Worm (Caenorhabditis elegans) whole organism, midembryonic: ENCODE data around the gene vpat-1.

ENCODE experiments used
- T22C8.4 ChIP-seq: fragments of 200-800 bp; sonication (Bioruptor generic); IDR thresholded peaks from 2 replicates; pipeline ENCODE4 v1.3.6; 2022; ENCODE audit warnings: missing genetic modification characterization, missing compliant biosample characterization
- cog-1 ChIP-seq: sonication (generic microtip); optimal IDR thresholded peaks from 2 replicates; lab custom pipeline; 2016; ENCODE audit warnings: missing genetic modification characterization, missing compliant biosample characterization
- flt-1 ChIP-seq: fragments of 200-800 bp; sonication (Bioruptor generic); IDR thresholded peaks from 2 replicates; pipeline ENCODE4 v1.3.6; 2022; ENCODE audit warnings: missing genetic modification characterization, missing compliant biosample characterization
- klf-2 ChIP-seq: fragments of 200-800 bp; sonication (Bioruptor generic); conservative IDR thresholded peaks from 2 replicates; pipeline ENCODE4 v1.3.6; 2022; ENCODE audit warnings: missing genetic modification reagents, missing genetic modification characterization, missing compliant biosample characterization
- med-1 ChIP-seq: sonication (generic microtip); optimal IDR thresholded peaks from 2 replicates; lab custom pipeline; 2017; ENCODE audit warnings: missing genetic modification characterization, mild to moderate bottlenecking, missing compliant biosample characterization, antibody characterized with exemption, missing genetic modification reagents; ENCODE audit not compliant: insufficient read depth
- ref-1 ChIP-seq: fragments of 200-800 bp; sonication (Bioruptor generic); conservative IDR thresholded peaks from 2 replicates; pipeline ENCODE4 v1.3.6; 2022; ENCODE audit warnings: missing genetic modification reagents, missing genetic modification characterization, missing compliant biosample characterization
- tab-1 ChIP-seq: fragments of 200-800 bp; sonication (Bioruptor generic); IDR thresholded peaks from 2 replicates; pipeline ENCODE4 v1.3.6; 2022; ENCODE audit warnings: missing genetic modification characterization, missing compliant biosample characterization
- ztf-23 ChIP-seq: fragments of 200-800 bp; sonication (Bioruptor generic); IDR thresholded peaks from 2 replicates; pipeline ENCODE4 v1.3.6; 2022; ENCODE audit warnings: missing genetic modification reagents, missing genetic modification characterization, missing compliant biosample characterization
- ztf-29 ChIP-seq: fragments of 200-800 bp; sonication (Bioruptor generic); IDR thresholded peaks from 2 replicates; pipeline ENCODE4 v1.3.6; 2022; ENCODE audit warnings: missing genetic modification reagents, missing genetic modification characterization, missing compliant biosample characterization

vpat-1 gene

DNA sequence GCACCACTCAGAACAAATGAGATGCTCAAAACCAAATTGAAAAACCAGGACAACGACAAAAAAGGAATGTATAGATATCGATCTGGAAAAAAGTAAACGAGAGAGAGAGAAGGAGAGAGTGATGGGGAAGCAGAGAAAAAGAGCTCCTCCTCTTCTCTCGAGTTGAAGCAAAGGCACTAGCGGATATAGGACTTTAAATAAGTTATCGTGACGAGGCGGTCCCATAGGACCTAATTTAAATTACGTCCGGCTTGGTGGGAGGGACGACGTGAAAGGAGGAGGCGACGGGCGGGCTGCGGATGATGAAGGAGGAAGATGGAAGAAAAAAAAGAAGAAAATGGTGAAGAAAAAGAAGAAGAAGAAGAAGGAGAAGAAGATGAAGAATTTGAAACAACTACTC is 27.4 kb downstream of the vpat-1 start:
- TF ChIP-seq med-1 (GFP tag; lab: Kevin White, UChicago): no peak
- no peak for TF ChIP-seq T22C8.4 (GFP tag; lab: Robert Waterston, UW)
- no peak for TF ChIP-seq cog-1 (tag; lab: Kevin White, UChicago)

DNA sequence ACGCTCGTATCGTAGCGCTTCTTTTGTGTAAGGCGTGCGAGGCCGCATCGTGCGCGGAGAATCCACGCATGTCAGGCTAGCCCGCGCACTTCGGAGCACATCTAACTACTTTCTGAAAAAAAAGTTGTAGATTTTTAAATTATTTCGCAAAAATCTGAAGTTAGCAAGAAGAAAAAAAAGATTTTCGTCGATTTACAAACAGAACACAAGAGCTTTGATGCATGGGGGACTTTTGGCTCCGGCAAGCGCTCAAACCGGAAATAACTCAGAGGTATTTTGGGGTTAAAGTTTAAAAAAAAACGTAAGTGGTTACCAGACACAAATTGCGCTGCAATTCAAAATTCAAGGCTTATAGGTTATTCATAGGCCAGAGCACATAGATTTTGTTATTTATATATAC is 28.6 kb downstream of the vpat-1 start, which contains the start of the genes F55A4.13 and nlf-1:
Gene F55A4.13, minus strand, starts transcription at position 101 of the 400 bp plus-strand sequence.
Gene nlf-1, minus strand, starts transcription at position 112 of the 400 bp plus-strand sequence.
- TF ChIP-seq flt-1 (GFP tag; lab: Robert Waterston, UW) (no peak), med-1 (GFP tag; lab: Kevin White, UChicago) (no peak), ztf-23 (GFP tag; lab: Robert Waterston, UW) (no peak), T22C8.4 (GFP tag; lab: Robert Waterston, UW) (no peak), cog-1 (tag; lab: Kevin White, UChicago) (no peak), ref-1 (GFP tag; lab: Robert Waterston, UW) (no peak), tab-1 (GFP tag; lab: Robert Waterston, UW) (no peak)

DNA sequence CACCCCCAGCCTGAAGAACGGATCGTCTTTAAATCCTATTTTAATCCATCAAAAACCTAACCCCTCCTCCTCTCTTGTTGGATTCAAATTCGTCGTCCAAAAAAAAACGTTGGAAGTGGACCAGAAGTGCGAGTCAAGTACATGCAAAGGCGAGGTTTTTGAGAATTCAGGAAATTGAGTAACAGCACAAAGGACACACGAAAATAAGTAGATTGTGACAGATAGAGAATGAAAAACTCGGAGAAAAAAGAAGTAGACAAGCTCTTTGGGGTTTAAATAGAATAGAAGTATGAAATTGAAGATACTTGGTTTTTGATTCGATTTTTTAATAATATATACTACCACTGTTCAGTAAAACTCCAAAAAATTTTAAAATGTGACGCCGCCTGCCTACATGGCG is 31.3 kb downstream of the vpat-1 start:
- TF ChIP-seq med-1 (GFP tag; lab: Kevin White, UChicago) (no peak), klf-2 (GFP tag; lab: Robert Waterston, UW) (no peak), tab-1 (GFP tag; lab: Robert Waterston, UW) (no peak), flt-1 (GFP tag; lab: Robert Waterston, UW) (no peak), ref-1 (GFP tag; lab: Robert Waterston, UW) (no peak), ztf-29 (GFP tag; lab: Robert Waterston, UW) (no peak), cog-1 (tag; lab: Kevin White, UChicago) (no peak), T22C8.4 (GFP tag; lab: Robert Waterston, UW) (no peak), ztf-23 (GFP tag; lab: Robert Waterston, UW) (no peak)

DNA sequence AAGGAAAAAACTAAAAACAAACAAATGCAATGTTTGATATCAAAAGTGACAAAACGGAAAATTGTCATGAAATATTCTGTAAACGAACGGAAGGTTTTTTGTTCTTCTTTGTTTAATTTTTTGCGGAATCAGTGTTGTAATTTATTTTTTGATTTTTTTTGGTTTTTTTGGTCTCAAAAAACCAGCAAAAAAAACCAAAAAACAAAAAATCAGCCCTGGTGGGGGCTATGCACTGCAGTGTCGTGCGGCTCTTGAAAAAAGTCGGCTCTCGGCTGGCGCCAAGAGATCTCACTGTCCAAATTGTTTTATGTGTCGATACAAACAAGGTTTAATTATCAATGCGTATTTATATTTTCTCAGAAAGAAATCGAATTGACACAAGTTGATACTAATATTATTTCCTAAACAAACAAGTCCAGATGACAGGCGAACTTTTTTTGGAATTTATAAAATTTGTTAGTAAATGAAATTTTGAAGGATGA is 33.6 kb downstream of the vpat-1 start:
- TF ChIP-seq flt-1 (GFP tag; lab: Robert Waterston, UW) (no peak), ztf-23 (GFP tag; lab: Robert Waterston, UW) (no peak), med-1 (GFP tag; lab: Kevin White, UChicago) (no peak), ref-1 (GFP tag; lab: Robert Waterston, UW) (no peak), cog-1 (tag; lab: Kevin White, UChicago) (no peak), klf-2 (GFP tag; lab: Robert Waterston, UW) (no peak), T22C8.4 (GFP tag; lab: Robert Waterston, UW) (no peak), tab-1 (GFP tag; lab: Robert Waterston, UW) (no peak), ztf-29 (GFP tag; lab: Robert Waterston, UW) (no peak)

DNA sequence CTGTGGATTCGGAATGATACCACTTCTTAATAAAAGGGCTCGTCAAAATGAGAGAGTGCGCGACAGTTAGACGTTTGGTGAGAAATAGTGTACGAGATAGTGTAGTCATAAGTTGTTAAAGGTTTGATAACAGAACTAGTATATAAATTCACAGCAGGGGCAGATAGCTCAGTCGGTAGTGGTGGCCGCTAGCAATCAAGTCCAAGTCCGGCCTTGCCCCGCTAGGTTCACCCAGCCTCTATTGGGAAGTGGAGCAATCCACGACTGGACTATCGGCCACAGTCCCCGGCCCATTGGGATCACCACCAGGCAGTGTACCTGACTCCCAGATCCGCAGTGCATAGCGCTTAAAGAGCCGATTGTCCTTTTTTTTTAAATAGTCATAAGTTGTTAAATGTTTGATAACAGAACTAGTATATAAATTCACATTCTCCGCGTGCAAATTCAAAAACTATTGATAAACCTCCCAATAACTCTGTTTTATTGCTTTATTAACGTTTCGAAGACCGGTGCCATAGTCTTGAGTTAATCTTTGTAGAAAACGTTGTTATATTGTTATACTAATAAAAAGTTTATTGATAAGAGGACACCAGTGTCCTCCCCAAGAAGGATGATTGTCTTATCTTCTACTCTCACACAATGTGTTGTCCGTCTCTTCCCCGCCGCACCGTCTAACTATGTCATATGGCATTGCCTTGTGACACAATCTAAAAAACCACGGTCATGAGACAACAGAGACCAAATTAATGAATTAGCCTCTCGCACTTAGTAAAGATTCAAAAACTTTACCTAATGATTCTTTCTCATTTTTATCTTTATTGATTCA is 35.2 kb downstream of the vpat-1 start:
- TF ChIP-seq ref-1 (GFP tag; lab: Robert Waterston, UW): no peak
- TF ChIP-seq tab-1 (GFP tag; lab: Robert Waterston, UW): no peak
- no peak for TF ChIP-seq klf-2 (GFP tag; lab: Robert Waterston, UW)
- TF ChIP-seq cog-1 (tag; lab: Kevin White, UChicago): no peak
- no peak for TF ChIP-seq ztf-29 (GFP tag; lab: Robert Waterston, UW)
- no peak for TF ChIP-seq ztf-23 (GFP tag; lab: Robert Waterston, UW)
- TF ChIP-seq T22C8.4 (GFP tag; lab: Robert Waterston, UW): no peak
- no peak for TF ChIP-seq flt-1 (GFP tag; lab: Robert Waterston, UW)
- no peak for TF ChIP-seq med-1 (GFP tag; lab: Kevin White, UChicago)

DNA sequence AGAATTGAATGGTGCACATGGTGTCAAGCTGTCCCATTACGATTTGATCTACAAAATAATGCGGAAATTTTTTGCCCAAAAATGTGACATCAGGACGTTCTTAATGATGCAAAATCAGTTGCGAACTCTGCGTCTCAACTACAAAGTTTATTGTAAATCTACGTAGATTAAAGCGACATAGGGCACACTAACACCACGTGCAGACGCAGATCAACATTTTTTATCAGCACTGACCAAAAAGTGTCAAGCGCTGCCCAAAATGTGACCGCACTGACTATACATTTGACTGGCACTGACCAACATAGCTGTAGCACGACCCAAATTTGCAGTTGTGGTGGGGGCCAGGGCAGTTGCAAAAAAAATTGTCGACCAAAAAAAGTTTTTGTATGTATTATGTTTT is 36.5 kb downstream of the vpat-1 start:
- TF ChIP-seq klf-2 (GFP tag; lab: Robert Waterston, UW): no peak
- TF ChIP-seq T22C8.4 (GFP tag; lab: Robert Waterston, UW): no peak
- TF ChIP-seq flt-1 (GFP tag; lab: Robert Waterston, UW): no peak
- no peak for TF ChIP-seq tab-1 (GFP tag; lab: Robert Waterston, UW)
- no peak for TF ChIP-seq cog-1 (tag; lab: Kevin White, UChicago)
- no peak for TF ChIP-seq ref-1 (GFP tag; lab: Robert Waterston, UW)
- no peak for TF ChIP-seq ztf-29 (GFP tag; lab: Robert Waterston, UW)
- no peak for TF ChIP-seq med-1 (GFP tag; lab: Kevin White, UChicago)
- TF ChIP-seq ztf-23 (GFP tag; lab: Robert Waterston, UW): no peak

DNA sequence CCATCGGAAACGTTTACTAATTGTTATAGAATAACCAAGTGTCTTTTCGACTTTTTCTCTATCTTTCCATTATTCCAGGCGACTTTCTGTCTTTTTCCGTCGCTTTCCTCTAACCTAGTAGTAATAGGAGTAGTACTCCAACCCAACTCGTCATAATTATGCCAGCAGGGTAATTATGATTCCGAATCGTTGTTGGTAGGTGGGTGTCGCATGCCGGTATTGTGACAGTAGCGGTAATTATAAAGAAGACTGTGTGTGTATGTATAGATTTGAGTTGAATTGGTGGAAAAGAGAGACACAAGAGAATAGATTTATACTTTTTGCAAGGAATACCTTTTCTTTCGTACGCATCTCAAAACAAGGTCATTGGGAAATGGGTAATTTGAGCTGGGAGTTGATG is 41.0 kb downstream of the vpat-1 start:
- TF ChIP-seq cog-1 (tag; lab: Kevin White, UChicago) (no peak), tab-1 (GFP tag; lab: Robert Waterston, UW) (no peak), med-1 (GFP tag; lab: Kevin White, UChicago) (no peak), flt-1 (GFP tag; lab: Robert Waterston, UW) (no peak), klf-2 (GFP tag; lab: Robert Waterston, UW) (no peak)

DNA sequence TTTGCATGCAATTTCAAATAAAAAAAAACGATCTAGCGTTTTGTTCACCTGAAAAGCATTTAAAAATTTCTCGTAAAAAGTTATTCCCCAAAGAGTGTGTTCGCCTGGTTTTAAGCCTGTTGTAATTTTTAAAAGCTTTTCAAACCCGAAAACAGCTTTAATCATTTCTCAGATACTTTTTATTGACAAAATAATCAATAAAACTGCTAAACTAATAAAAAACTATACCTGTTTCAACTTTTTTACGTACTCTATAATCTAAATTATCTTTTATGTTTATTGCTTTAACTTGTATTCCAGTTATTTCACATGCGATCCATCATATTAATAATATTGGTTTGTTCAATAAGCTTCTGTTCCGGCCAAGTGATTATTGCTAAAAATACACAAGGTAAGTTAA is 42.0 kb downstream of the vpat-1 start, which contains the start of gene cutl-21:
Gene cutl-21, plus strand, starts transcription at position 301 of the 400 bp plus-strand sequence.
- TF ChIP-seq ztf-23 (GFP tag; lab: Robert Waterston, UW) (no peak), flt-1 (GFP tag; lab: Robert Waterston, UW) (no peak), tab-1 (GFP tag; lab: Robert Waterston, UW) (no peak), klf-2 (GFP tag; lab: Robert Waterston, UW) (no peak), T22C8.4 (GFP tag; lab: Robert Waterston, UW) (no peak), ref-1 (GFP tag; lab: Robert Waterston, UW) (no peak), med-1 (GFP tag; lab: Kevin White, UChicago) (no peak), ztf-29 (GFP tag; lab: Robert Waterston, UW) (no peak), cog-1 (tag; lab: Kevin White, UChicago) (no peak)
